Worm (Caenorhabditis elegans) whole organism, young adult: ENCODE data around the gene K02D10.2.

Experiments
- C06A6.2 ChIP-seq: fragments of 200-800 bp; sonication (Bioruptor generic); conservative IDR thresholded peaks from 2 replicates; pipeline ENCODE4 v1.3.6; 2022; ENCODE audit warnings: missing genetic modification characterization, missing compliant biosample characterization
- C17E4.6 ChIP-seq: fragments of 200-800 bp; sonication (Bioruptor generic); IDR thresholded peaks from 2 replicates; pipeline ENCODE4 v1.3.6; 2022; ENCODE audit warnings: missing genetic modification reagents, missing genetic modification characterization, missing compliant biosample characterization
- F37B4.10 ChIP-seq: fragments of 200-800 bp; sonication (Bioruptor generic); IDR thresholded peaks from 2 replicates; pipeline ENCODE4 v1.3.6; 2022; ENCODE audit warnings: missing genetic modification characterization, missing compliant biosample characterization
- F39B2.1 ChIP-seq: fragments of 200-800 bp; sonication (Bioruptor generic); IDR thresholded peaks from 2 replicates; pipeline ENCODE4 v1.3.6; 2022; ENCODE audit warnings: missing genetic modification reagents, missing genetic modification characterization, missing compliant biosample characterization
- F49E8.2 ChIP-seq: sonication (generic microtip); optimal IDR thresholded peaks from 3 replicates; lab custom pipeline; 2017; ENCODE audit warnings: missing genetic modification characterization, mild to moderate bottlenecking, missing compliant biosample characterization, antibody characterized with exemption, moderate library complexity; ENCODE audit not compliant: insufficient read depth
- F57A8.1 ChIP-seq: fragments of 200-800 bp; sonication (Bioruptor generic); optimal IDR thresholded peaks from 2 replicates; lab custom pipeline; 2018; ENCODE audit warnings: mild to moderate bottlenecking, missing genetic modification characterization, moderate library complexity, missing compliant biosample characterization
- T07F8.4 ChIP-seq: sonication (generic microtip); optimal IDR thresholded peaks from 2 replicates; lab custom pipeline; 2016; ENCODE audit warnings: mild to moderate bottlenecking, missing genetic modification characterization, moderate library complexity, missing compliant biosample characterization
- T26A5.8 ChIP-seq: sonication (generic microtip); optimal IDR thresholded peaks from 2 replicates; lab custom pipeline; 2016; ENCODE audit warnings: missing genetic modification characterization, missing compliant biosample characterization
- Y53F4B.3 ChIP-seq: fragments of 200-800 bp; sonication (Bioruptor generic); IDR thresholded peaks from 2 replicates; pipeline ENCODE4 v1.3.6; 2022; ENCODE audit warnings: missing genetic modification reagents, missing genetic modification characterization, missing compliant biosample characterization
- Y95B8A.8 ChIP-seq: fragments of 200-800 bp; sonication (Bioruptor generic); IDR thresholded peaks from 2 replicates; pipeline ENCODE4 v1.3.6; 2022; ENCODE audit warnings: missing genetic modification reagents, missing genetic modification characterization, missing compliant biosample characterization
- akir-1 ChIP-seq: fragments of 200-800 bp; sonication (Bioruptor generic); optimal IDR thresholded peaks from 2 replicates; lab custom pipeline; 2018; ENCODE audit warnings: mild to moderate bottlenecking, missing genetic modification characterization, moderate library complexity, missing compliant biosample characterization
- ama-1 ChIP-seq, 3 experiments: fragments of 150-350 bp in 1 of 3; sonication (generic microtip) in 2 of 3; optimal IDR thresholded peaks; 2 replicates each; lab custom pipeline; 2014 to 2018; ENCODE audit warnings: missing biosample characterization in 2 of 3, missing genetic modification characterization in 2 of 3, missing genetic modification reagents in 2 of 3
- aptf-3 ChIP-seq: fragments of 200-800 bp; sonication (Bioruptor generic); IDR thresholded peaks from 2 replicates; pipeline ENCODE4 v1.3.6; 2022; ENCODE audit warnings: missing genetic modification characterization, missing compliant biosample characterization
- bed-2 ChIP-seq: fragments of 200-800 bp; sonication (Bioruptor generic); IDR thresholded peaks from 2 replicates; pipeline ENCODE4 v1.3.6; 2022; ENCODE audit warnings: missing genetic modification reagents, missing genetic modification characterization, missing compliant biosample characterization
- cebp-1 ChIP-seq, 2 experiments: fragments of 200-800 bp in 1 of 2; sonication (Bioruptor generic) in 1 of 2; sonication (generic microtip) in 1 of 2; IDR thresholded peaks in 1 of 2; optimal IDR thresholded peaks in 1 of 2; 2 replicates each; pipeline versions ENCODE4 v1.3.6 to Lab custom; 2017 to 2022; ENCODE audit warnings: missing compliant biosample characterization in 2 of 2, missing genetic modification characterization in 2 of 2, mild to moderate bottlenecking in 1 of 2, missing genetic modification reagents in 1 of 2, moderate library complexity in 1 of 2
- ceh-27 ChIP-seq: fragments of 200-800 bp; sonication (Bioruptor generic); optimal IDR thresholded peaks from 2 replicates; lab custom pipeline; 2018; ENCODE audit warnings: mild to moderate bottlenecking, missing genetic modification characterization, moderate library complexity, missing compliant biosample characterization
- ceh-79 ChIP-seq: sonication (generic microtip); optimal IDR thresholded peaks from 2 replicates; lab custom pipeline; 2017; ENCODE audit warnings: mild to moderate bottlenecking, missing genetic modification characterization, missing compliant biosample characterization
- ceh-91 ChIP-seq: fragments of 200-800 bp; sonication (Bioruptor generic); IDR thresholded peaks from 2 replicates; pipeline ENCODE4 v1.3.6; 2022; ENCODE audit warnings: missing genetic modification reagents, missing genetic modification characterization, missing compliant biosample characterization
- dpl-1 ChIP-seq: fragments of 150-350 bp; optimal IDR thresholded peaks from 2 replicates; lab custom pipeline; 2014; ENCODE audit warnings: missing biosample characterization, missing genetic modification reagents, missing genetic modification characterization
- gei-17 ChIP-seq: fragments of 200-800 bp; sonication (Bioruptor generic); optimal IDR thresholded peaks from 2 replicates; lab custom pipeline; 2018; ENCODE audit warnings: mild to moderate bottlenecking, missing genetic modification characterization, missing compliant biosample characterization
- hlh-12 ChIP-seq: sonication (generic microtip); optimal IDR thresholded peaks from 2 replicates; lab custom pipeline; 2016; ENCODE audit warnings: missing genetic modification characterization, missing compliant biosample characterization
- hsf-1 ChIP-seq: fragments of 200-800 bp; sonication (Bioruptor generic); IDR thresholded peaks from 2 replicates; pipeline ENCODE4 v1.3.6; 2022; ENCODE audit warnings: missing genetic modification reagents, missing genetic modification characterization, missing compliant biosample characterization
- let-526 ChIP-seq: fragments of 200-800 bp; sonication (Bioruptor generic); IDR thresholded peaks from 2 replicates; pipeline ENCODE4 v1.3.6; 2022; ENCODE audit warnings: missing genetic modification reagents, missing genetic modification characterization, missing compliant biosample characterization
- let-607 ChIP-seq, 2 experiments: fragments of 200-800 bp in 1 of 2; sonication (Bioruptor generic) in 1 of 2; sonication (generic microtip) in 1 of 2; optimal IDR thresholded peaks; 2 replicates each; lab custom pipeline; 2016 to 2018; ENCODE audit warnings: mild to moderate bottlenecking in 2 of 2, missing compliant biosample characterization in 2 of 2, missing genetic modification characterization in 2 of 2, moderate library complexity in 2 of 2, missing genotype in 1 of 2
- lin-26 ChIP-seq: fragments of 200-800 bp; sonication (Bioruptor generic); IDR thresholded peaks from 2 replicates; pipeline ENCODE4 v1.3.6; 2022; ENCODE audit warnings: missing genetic modification reagents, missing genetic modification characterization, missing compliant biosample characterization
- lin-54 ChIP-seq: fragments of 200-800 bp; sonication (Bioruptor generic); optimal IDR thresholded peaks from 2 replicates; lab custom pipeline; 2018; ENCODE audit warnings: mild to moderate bottlenecking, missing genetic modification characterization, missing compliant biosample characterization
- mes-4 ChIP-seq: sonication (generic microtip); optimal IDR thresholded peaks from 2 replicates; lab custom pipeline; 2016; ENCODE audit warnings: missing genotype, missing genetic modification characterization, missing compliant biosample characterization
- nhr-80 ChIP-seq: sonication (generic microtip); optimal IDR thresholded peaks from 2 replicates; lab custom pipeline; 2016; ENCODE audit warnings: missing genetic modification characterization, missing compliant biosample characterization
- pbrm-1 ChIP-seq: fragments of 200-800 bp; sonication (Bioruptor generic); IDR thresholded peaks from 2 replicates; pipeline ENCODE4 v1.3.6; 2022; ENCODE audit warnings: missing genetic modification reagents, missing genetic modification characterization, missing compliant biosample characterization
- pha-4 ChIP-seq: fragments of 150-350 bp; sonication (generic microtip); optimal IDR thresholded peaks from 2 replicates; lab custom pipeline; 2014; ENCODE audit warnings: missing biosample characterization, missing genetic modification reagents, missing genetic modification characterization
- rec-8 ChIP-seq, 2 experiments: sonication (generic microtip); optimal IDR thresholded peaks; 2 replicates each; lab custom pipeline; 2016; ENCODE audit warnings: mild to moderate bottlenecking in 2 of 2, missing genetic modification characterization in 2 of 2, missing genetic modification reagents in 2 of 2, missing genotype in 2 of 2, missing biosample characterization in 1 of 2, missing compliant biosample characterization in 1 of 2, moderate library complexity in 1 of 2
- snpc-1.1 ChIP-seq: sonication (generic microtip); optimal IDR thresholded peaks from 2 replicates; lab custom pipeline; 2017; ENCODE audit warnings: missing genetic modification characterization, mild to moderate bottlenecking, missing compliant biosample characterization, antibody characterized with exemption, moderate library complexity, missing genotype, missing genetic modification reagents; ENCODE audit not compliant: insufficient read depth
- snpc-1.3 ChIP-seq: sonication (generic microtip); optimal IDR thresholded peaks from 2 replicates; lab custom pipeline; 2017; ENCODE audit warnings: missing genetic modification characterization, mild to moderate bottlenecking, missing compliant biosample characterization, antibody characterized with exemption, moderate library complexity, missing genotype, missing genetic modification reagents; ENCODE audit not compliant: insufficient read depth
- snpc-3.4 ChIP-seq: sonication (generic microtip); optimal IDR thresholded peaks from 2 replicates; lab custom pipeline; 2017; ENCODE audit warnings: missing genetic modification characterization, mild to moderate bottlenecking, missing compliant biosample characterization, antibody characterized with exemption, moderate library complexity, missing genotype, missing genetic modification reagents
- somi-1 ChIP-seq: fragments of 200-800 bp; sonication (Bioruptor generic); optimal IDR thresholded peaks from 2 replicates; lab custom pipeline; 2018; ENCODE audit warnings: mild to moderate bottlenecking, missing genetic modification characterization, missing compliant biosample characterization
- sptf-2 ChIP-seq: fragments of 200-800 bp; sonication (Bioruptor generic); optimal IDR thresholded peaks from 2 replicates; lab custom pipeline; 2018; ENCODE audit warnings: mild to moderate bottlenecking, missing genetic modification characterization, missing compliant biosample characterization
- tbx-9 ChIP-seq: sonication (generic microtip); optimal IDR thresholded peaks from 2 replicates; lab custom pipeline; 2016; ENCODE audit warnings: borderline replicate concordance, missing genetic modification characterization, inconsistent platforms, missing compliant biosample characterization
- unc-62 ChIP-seq: fragments of 150-350 bp; optimal IDR thresholded peaks from 2 replicates; lab custom pipeline; 2014; ENCODE audit warnings: missing biosample characterization, missing genetic modification reagents, missing genetic modification characterization
- xnd-1 ChIP-seq: sonication (generic microtip); optimal IDR thresholded peaks from 2 replicates; lab custom pipeline; 2016; ENCODE audit warnings: missing genotype, missing genetic modification reagents, missing genetic modification characterization, missing compliant biosample characterization
- zim-3 ChIP-seq: sonication (generic microtip); optimal IDR thresholded peaks from 2 replicates; lab custom pipeline; 2017; ENCODE audit warnings: mild to moderate bottlenecking, missing genetic modification characterization, moderate library complexity, missing compliant biosample characterization

The K02D10.2 gene

DNA sequence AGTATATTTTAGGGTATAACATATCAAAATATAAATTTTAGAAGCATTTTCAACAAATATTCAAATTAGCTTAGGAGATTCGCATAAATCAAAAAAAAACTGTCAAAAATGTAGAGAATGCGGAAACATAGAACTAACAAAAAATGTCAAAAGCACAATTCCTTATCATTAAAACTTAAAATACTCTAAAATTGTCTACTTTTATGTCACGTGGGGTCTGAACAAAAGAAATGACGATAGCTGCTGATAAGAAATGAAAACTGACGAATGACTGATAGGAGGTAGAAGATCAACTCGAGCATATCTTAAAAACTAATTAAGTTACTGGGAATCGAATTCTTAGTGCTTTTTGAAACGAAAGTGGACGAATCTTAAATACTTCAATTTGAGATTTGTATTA is 37.4 kb downstream of the K02D10.2 start:
- no peak for TF ChIP-seq xnd-1 (tag; lab: Kevin White, UChicago)
- no peak for TF ChIP-seq F39B2.1 (GFP tag; lab: Robert Waterston, UW)
- TF ChIP-seq hsf-1 (GFP tag; lab: Robert Waterston, UW), result no peak
- no peak for TF ChIP-seq dpl-1 (GFP tag; lab: Kevin White, UChicago)
- no peak for TF ChIP-seq rec-8 (tag; optimal IDR thresholded peaks at IDR 0.05; lab: Kevin White, UChicago)
- TF ChIP-seq let-526, result no peak
- TF ChIP-seq Y95B8A.8 (GFP tag; lab: Robert Waterston, UW), result no peak
- TF ChIP-seq bed-2 (GFP tag; lab: Robert Waterston, UW), result no peak
- no peak for TF ChIP-seq hlh-12 (tag; lab: Kevin White, UChicago)
- TF ChIP-seq akir-1 (GFP tag; lab: Kevin White, UChicago), result no peak
- TF ChIP-seq unc-62 (GFP tag; lab: Kevin White, UChicago), result peak; percentile 55
- TF ChIP-seq ceh-79, result no peak
- no peak for TF ChIP-seq Y53F4B.3 (GFP tag; lab: Robert Waterston, UW)
- no peak for TF ChIP-seq mes-4 (tag; lab: Kevin White, UChicago)
- TF ChIP-seq let-607 (tag; optimal IDR thresholded peaks at IDR 0.05; lab: Kevin White, UChicago), result peak in 1 of 2 experiments; percentile 42
- peak; percentile 6 for TF ChIP-seq lin-54
- no peak for TF ChIP-seq snpc-1.1
- peak; percentile 35 for TF ChIP-seq nhr-80 (tag; lab: Kevin White, UChicago)
- peak; percentile 1 for TF ChIP-seq snpc-1.3
- no peak for TF ChIP-seq zim-3 (tag; lab: Kevin White, UChicago)

DNA sequence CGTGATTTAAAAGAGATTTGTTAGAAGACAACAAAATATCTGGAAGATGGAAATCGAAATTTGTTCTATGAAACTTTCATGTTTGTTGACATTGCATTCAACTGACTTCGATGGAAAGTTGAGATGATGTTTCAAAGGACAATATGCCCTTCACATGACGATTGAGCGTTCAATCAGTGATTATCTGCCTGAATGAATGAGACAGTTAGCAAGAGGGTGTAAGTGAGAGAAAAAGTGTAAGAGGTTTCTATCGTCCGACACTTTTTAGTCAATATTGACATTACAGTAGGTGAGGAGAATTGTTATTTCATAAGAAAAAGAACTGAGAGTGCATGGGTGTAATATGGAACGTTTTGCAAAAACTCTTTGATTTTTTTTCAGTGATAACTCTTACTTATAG is 37.8 kb downstream of the K02D10.2 start:
- TF ChIP-seq F49E8.2 (tag; lab: Kevin White, UChicago), result no peak
- TF ChIP-seq gei-17 (GFP tag; lab: Kevin White, UChicago), result no peak
- peak; percentile 26 for TF ChIP-seq somi-1
- TF ChIP-seq lin-26 (GFP tag; lab: Robert Waterston, UW), result no peak
- peak; percentile 70 for TF ChIP-seq pha-4
- TF ChIP-seq let-526, result no peak
- no peak for TF ChIP-seq tbx-9 (tag; lab: Kevin White, UChicago)
- TF ChIP-seq F57A8.1 (GFP tag; lab: Kevin White, UChicago), result no peak
- no peak for TF ChIP-seq T26A5.8 (tag; lab: Kevin White, UChicago)
- TF ChIP-seq ceh-91, result no peak
- TF ChIP-seq sptf-2 (GFP tag; lab: Kevin White, UChicago), result no peak
- no peak for TF ChIP-seq C06A6.2 (GFP tag; lab: Robert Waterston, UW)
- TF ChIP-seq ceh-27, result no peak
- no peak for TF ChIP-seq T07F8.4
- TF ChIP-seq F37B4.10, result no peak
- TF ChIP-seq Y95B8A.8 (GFP tag; lab: Robert Waterston, UW), result no peak
- peak; percentile 36; the same call in 1 of the 2 replicates for TF ChIP-seq cebp-1 (GFP tag; IDR thresholded peaks at IDR 0.05; lab: Robert Waterston, UW)
- TF ChIP-seq cebp-1 (tag; optimal IDR thresholded peaks at IDR 0.05; lab: Kevin White, UChicago), result peak; percentile 54
- no peak for TF ChIP-seq snpc-3.4 (tag; lab: Kevin White, UChicago)
- TF ChIP-seq aptf-3 (GFP tag; lab: Robert Waterston, UW), result no peak
- no peak for TF ChIP-seq pbrm-1
- no peak for TF ChIP-seq ama-1 (optimal IDR thresholded peaks at IDR 0.05; lab: Kevin White, UChicago)
- TF ChIP-seq ama-1 (GFP tag; optimal IDR thresholded peaks at IDR 0.05; lab: Kevin White, UChicago), result no peak
- TF ChIP-seq C17E4.6, result no peak
